Worm (Caenorhabditis elegans) whole organism, L4 larva: ENCODE data around the gene eelo-1.

ENCODE experiments used
- aly-2 ChIP-seq: sonication (generic microtip); optimal IDR thresholded peaks from 2 replicates; lab custom pipeline; 2018; ENCODE audit warnings: missing biosample characterization, missing genetic modification characterization
- ces-1 ChIP-seq: fragments of 150-350 bp; sonication (generic microtip); optimal IDR thresholded peaks from 4 replicates; lab custom pipeline; 2014; ENCODE audit warnings: missing biosample characterization, missing genetic modification reagents, missing genetic modification characterization
- ctbp-1 ChIP-seq: fragments of 200-800 bp; sonication (Bioruptor generic); IDR thresholded peaks from 2 replicates; pipeline ENCODE4 v1.3.6; 2022; ENCODE audit warnings: missing genetic modification reagents, missing genetic modification characterization, missing compliant biosample characterization
- dve-1 ChIP-seq: sonication (generic microtip); optimal IDR thresholded peaks from 2 replicates; lab custom pipeline; 2017; ENCODE audit warnings: antibody characterized with exemption, mild to moderate bottlenecking, missing genetic modification characterization, missing compliant biosample characterization; ENCODE audit not compliant: insufficient read depth
- fkh-10 ChIP-seq: fragments of 150-350 bp; optimal IDR thresholded peaks from 2 replicates; lab custom pipeline; 2014; ENCODE audit warnings: missing biosample characterization, missing genetic modification reagents, missing genetic modification characterization
- hlh-11 ChIP-seq: fragments of 200-800 bp; sonication (Bioruptor generic); optimal IDR thresholded peaks from 2 replicates; lab custom pipeline; 2018; ENCODE audit warnings: mild to moderate bottlenecking, missing genetic modification characterization, missing compliant biosample characterization
- lin-13 ChIP-seq: fragments of 150-350 bp; optimal IDR thresholded peaks from 2 replicates; lab custom pipeline; 2014; ENCODE audit warnings: missing biosample characterization, missing genetic modification reagents, missing genetic modification characterization
- nhr-25 ChIP-seq: sonication (generic microtip); optimal IDR thresholded peaks from 2 replicates; lab custom pipeline; 2017; ENCODE audit warnings: missing genetic modification characterization, mild to moderate bottlenecking, missing compliant biosample characterization, antibody characterized with exemption, moderate library complexity, borderline replicate concordance; ENCODE audit not compliant: insufficient read depth
- nhr-42 ChIP-seq: fragments of 200-800 bp; sonication (Bioruptor generic); IDR thresholded peaks from 2 replicates; pipeline ENCODE4 v1.3.6; 2022; ENCODE audit warnings: missing genetic modification characterization, missing compliant biosample characterization
- skn-1 ChIP-seq: fragments of 150-350 bp; optimal IDR thresholded peaks from 2 replicates; lab custom pipeline; 2014; ENCODE audit warnings: missing biosample characterization, missing genetic modification characterization

ce11 chrIII:1554347-1554746, 4.0 kb downstream of the eelo-1 start, which contains the start of gene ddx-35:
- TF ChIP-seq ctbp-1 (GFP tag; lab: Robert Waterston, UW) (no peak), skn-1 (no peak), lin-13 (GFP tag; lab: Kevin White, UChicago) (no peak), nhr-25 (tag; lab: Kevin White, UChicago) (no peak), aly-2 (tag; lab: Kevin White, UChicago) (no peak), nhr-42 (GFP tag; lab: Robert Waterston, UW) (no peak), ces-1 (GFP tag; lab: Kevin White, UChicago) (no peak), dve-1 (tag; lab: Kevin White, UChicago) (no peak), fkh-10 (no peak), hlh-11 (no peak)
